Worm (Caenorhabditis elegans) whole organism, L2 larva: Measurements from ENCODE around the gene B0545.4.
"Not testable (repeated sequence)": the region's sequence is repeated elsewhere in the genome, so short reads cannot be mapped to it uniquely, and the experiment has no call there.

Experiments
- C34F6.9 ChIP-seq: fragments of 150-350 bp; optimal IDR thresholded peaks from 2 replicates; lab custom pipeline; 2014; ENCODE audit warnings: missing biosample characterization, missing genetic modification characterization
- F13H6.1 ChIP-seq: sonication (generic microtip); optimal IDR thresholded peaks from 2 replicates; lab custom pipeline; 2016; ENCODE audit warnings: missing genetic modification characterization, missing compliant biosample characterization
- R02D3.7 ChIP-seq: fragments of 150-350 bp; optimal IDR thresholded peaks from 2 replicates; lab custom pipeline; 2014; ENCODE audit warnings: missing biosample characterization, missing genetic modification characterization
- ZK546.5 ChIP-seq: sonication (generic microtip); optimal IDR thresholded peaks from 2 replicates; lab custom pipeline; 2017; ENCODE audit warnings: missing biosample characterization, missing genetic modification characterization
- alr-1 ChIP-seq: fragments of 150-350 bp; optimal IDR thresholded peaks from 2 replicates; lab custom pipeline; 2014; ENCODE audit warnings: missing biosample characterization, missing genetic modification characterization
- aly-2 ChIP-seq: fragments of 150-350 bp; optimal IDR thresholded peaks from 2 replicates; lab custom pipeline; 2014; ENCODE audit warnings: missing biosample characterization, missing genetic modification characterization
- blmp-1 ChIP-seq: sonication (generic microtip); optimal IDR thresholded peaks from 2 replicates; lab custom pipeline; 2017; ENCODE audit warnings: missing genetic modification characterization, mild to moderate bottlenecking, missing compliant biosample characterization, antibody characterized with exemption, moderate library complexity; ENCODE audit not compliant: insufficient read depth
- ceh-16 ChIP-seq: fragments of 150-350 bp; optimal IDR thresholded peaks from 2 replicates; lab custom pipeline; 2014; ENCODE audit warnings: missing biosample characterization, missing genetic modification characterization
- ceh-82 ChIP-seq: fragments of 150-350 bp; optimal IDR thresholded peaks from 2 replicates; lab custom pipeline; 2014; ENCODE audit warnings: missing biosample characterization, missing genetic modification characterization
- crh-2 ChIP-seq: sonication (generic microtip); optimal IDR thresholded peaks from 2 replicates; lab custom pipeline; 2017; ENCODE audit warnings: missing biosample characterization, missing genetic modification characterization
- egl-27 ChIP-seq: sonication (generic microtip); optimal IDR thresholded peaks from 3 replicates; lab custom pipeline; 2017; ENCODE audit warnings: missing biosample characterization, missing genetic modification reagents, missing genetic modification characterization
- fos-1 ChIP-seq: fragments of 150-350 bp; optimal IDR thresholded peaks from 2 replicates; lab custom pipeline; 2014; ENCODE audit warnings: missing biosample characterization, missing genetic modification characterization
- gmeb-1 ChIP-seq: fragments of 150-350 bp; optimal IDR thresholded peaks from 2 replicates; lab custom pipeline; 2014; ENCODE audit warnings: missing biosample characterization, missing genetic modification characterization
- lin-11 ChIP-seq: fragments of 150-350 bp; sonication (generic microtip); optimal IDR thresholded peaks from 2 replicates; lab custom pipeline; 2014; ENCODE audit warnings: missing biosample characterization, missing genetic modification characterization, inconsistent platforms, mixed read lengths
- lin-13 ChIP-seq: fragments of 150-350 bp; optimal IDR thresholded peaks from 2 replicates; lab custom pipeline; 2014; ENCODE audit warnings: missing biosample characterization, missing genetic modification reagents, missing genetic modification characterization
- lin-39 ChIP-seq: fragments of 150-350 bp; optimal IDR thresholded peaks from 2 replicates; lab custom pipeline; 2014; ENCODE audit warnings: missing biosample characterization, missing genetic modification reagents, missing genetic modification characterization
- lsy-2 ChIP-seq, 2 experiments: fragments of 150-350 bp in 1 of 2; sonication (generic microtip) in 1 of 2; optimal IDR thresholded peaks; 2 replicates each; lab custom pipeline; 2014 to 2017; ENCODE audit warnings: missing biosample characterization in 2 of 2, missing genetic modification characterization in 2 of 2
- mab-5 ChIP-seq: fragments of 150-350 bp; optimal IDR thresholded peaks from 2 replicates; lab custom pipeline; 2014; ENCODE audit warnings: missing biosample characterization, missing genetic modification characterization
- mbf-1 ChIP-seq: sonication (generic microtip); optimal IDR thresholded peaks from 2 replicates; lab custom pipeline; 2017; ENCODE audit warnings: missing biosample characterization, missing genetic modification characterization
- nhr-11 ChIP-seq: fragments of 150-350 bp; optimal IDR thresholded peaks from 2 replicates; lab custom pipeline; 2014; ENCODE audit warnings: missing biosample characterization, missing genetic modification characterization
- nhr-12 ChIP-seq: fragments of 150-350 bp; optimal IDR thresholded peaks from 2 replicates; lab custom pipeline; 2014; ENCODE audit warnings: missing biosample characterization, missing genetic modification characterization
- nhr-21 ChIP-seq: fragments of 150-350 bp; optimal IDR thresholded peaks from 2 replicates; lab custom pipeline; 2014; ENCODE audit warnings: missing biosample characterization, missing genetic modification characterization
- nhr-23 ChIP-seq: fragments of 150-350 bp; optimal IDR thresholded peaks from 2 replicates; lab custom pipeline; 2014; ENCODE audit warnings: missing biosample characterization, missing genetic modification reagents, missing genetic modification characterization
- nhr-25 ChIP-seq: fragments of 150-350 bp; sonication (generic microtip); optimal IDR thresholded peaks from 3 replicates; lab custom pipeline; 2014; ENCODE audit warnings: missing biosample characterization, missing genetic modification characterization
- nhr-77 ChIP-seq: fragments of 150-350 bp; optimal IDR thresholded peaks from 2 replicates; lab custom pipeline; 2014; ENCODE audit warnings: missing biosample characterization, missing genetic modification characterization
- peb-1 ChIP-seq: fragments of 150-350 bp; optimal IDR thresholded peaks from 2 replicates; lab custom pipeline; 2014; ENCODE audit warnings: missing biosample characterization, missing genetic modification characterization
- sem-4 ChIP-seq: fragments of 150-350 bp; optimal IDR thresholded peaks from 2 replicates; lab custom pipeline; 2014; ENCODE audit warnings: missing biosample characterization, missing genetic modification reagents, missing genetic modification characterization
- skn-1 ChIP-seq: sonication (generic microtip); optimal IDR thresholded peaks from 2 replicates; lab custom pipeline; 2017; ENCODE audit warnings: missing biosample characterization, missing genetic modification characterization
- sma-9 ChIP-seq, 2 experiments: fragments of 150-350 bp in 1 of 2; sonication (generic microtip) in 1 of 2; optimal IDR thresholded peaks; 2 replicates each; lab custom pipeline; 2014 to 2016; ENCODE audit warnings: missing genetic modification characterization in 2 of 2, mild to moderate bottlenecking in 1 of 2, missing biosample characterization in 1 of 2, missing compliant biosample characterization in 1 of 2, missing genetic modification reagents in 1 of 2, moderate library complexity in 1 of 2
- snpc-4 ChIP-seq: fragments of 150-350 bp; optimal IDR thresholded peaks from 2 replicates; lab custom pipeline; 2014; ENCODE audit warnings: missing biosample characterization, missing genetic modification characterization
- unc-39 ChIP-seq: fragments of 150-350 bp; optimal IDR thresholded peaks from 2 replicates; lab custom pipeline; 2014; ENCODE audit warnings: missing biosample characterization, missing genetic modification characterization
- unc-62 ChIP-seq: fragments of 150-350 bp; optimal IDR thresholded peaks from 2 replicates; lab custom pipeline; 2014; ENCODE audit warnings: missing biosample characterization, missing genetic modification reagents, missing genetic modification characterization

The B0545.4 gene

DNA sequence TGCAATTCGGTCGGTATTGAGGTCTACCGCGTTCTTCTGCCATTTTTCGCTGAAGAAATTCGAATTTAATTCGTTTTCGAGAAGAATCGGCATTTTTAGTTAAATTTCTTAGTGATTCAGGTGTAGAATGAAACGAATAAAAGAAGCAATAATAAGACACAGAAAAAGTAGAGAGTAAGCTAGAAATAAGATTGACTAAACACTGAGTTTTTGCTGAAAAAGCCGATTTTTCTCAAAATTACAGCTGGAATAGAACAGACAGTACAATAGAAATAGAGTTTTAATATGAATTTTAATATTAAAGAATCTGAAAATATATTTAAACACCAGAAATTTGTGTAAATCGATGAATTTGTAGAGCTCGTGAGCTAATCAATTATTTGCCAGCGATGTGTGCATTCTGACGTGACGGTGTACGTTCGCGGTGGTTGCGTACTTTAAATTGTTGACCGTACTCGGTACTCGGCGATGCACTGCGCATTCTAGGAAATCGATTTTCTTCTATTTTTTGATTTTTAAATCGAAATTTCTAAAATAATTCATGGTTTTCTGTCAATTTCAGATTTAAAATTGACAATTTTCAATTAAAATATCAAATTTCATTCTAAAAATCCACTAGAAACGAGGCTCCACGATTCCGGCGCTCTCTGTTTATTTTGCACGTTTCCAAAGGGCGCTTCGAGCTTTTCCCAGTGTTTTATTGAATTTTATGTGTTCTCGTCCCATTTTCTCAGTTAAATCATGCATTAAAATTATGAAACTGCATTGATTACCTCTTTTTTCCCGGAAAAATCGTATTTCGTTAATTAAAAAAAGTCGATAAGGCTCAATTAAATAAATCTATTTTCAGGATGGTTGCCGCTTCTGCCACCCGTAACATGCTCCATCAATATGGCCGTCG lies 16.9 kb upstream of the B0545.4 start, which contains the start of the genes grld-1 and cox-6C (continued):
- TF ChIP-seq unc-62 (GFP tag; lab: Kevin White, UChicago) = no peak

DNA sequence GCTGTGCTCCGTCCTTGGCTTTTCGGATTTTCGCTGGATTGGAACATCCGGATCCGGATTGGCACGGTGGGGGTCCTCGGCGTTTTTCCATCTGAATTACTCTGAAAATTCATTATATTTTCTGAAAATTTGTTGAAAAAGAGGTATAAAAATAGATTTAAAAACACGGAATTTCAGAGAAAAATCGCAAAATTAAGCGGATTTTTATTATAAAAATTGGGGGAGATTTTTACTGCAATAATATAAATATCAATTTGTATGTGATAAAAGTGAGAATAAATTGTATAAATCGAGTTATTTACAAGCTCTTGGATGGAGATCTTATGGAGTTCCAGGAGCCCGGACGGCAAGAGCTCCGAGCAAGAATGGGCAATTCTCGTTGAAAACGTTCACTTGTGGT lies 12.4 kb upstream of the B0545.4 start, which contains the start of gene tut-1:
TSS of gene tut-1 (minus strand) at position 101 of the 400 bp plus-strand sequence.
- TF ChIP-seq ceh-82 (tag; lab: Kevin White, UChicago) (no peak), nhr-21 (tag; lab: Kevin White, UChicago) (no peak), F13H6.1 (tag; lab: Kevin White, UChicago) (no peak), lin-39 (tag; lab: Kevin White, UChicago) (no peak), nhr-25 (tag; lab: Kevin White, UChicago) (no peak), mab-5 (tag; lab: Kevin White, UChicago) (no peak), ceh-16 (tag; lab: Kevin White, UChicago) (no peak), unc-39 (no peak), alr-1 (tag; lab: Kevin White, UChicago) (no peak), egl-27 (no peak), peb-1 (tag; lab: Kevin White, UChicago) (no peak), lin-13 (no peak), snpc-4 (tag; lab: Kevin White, UChicago) (no peak), C34F6.9 (tag; lab: Kevin White, UChicago) (no peak), blmp-1 (tag; lab: Kevin White, UChicago) (no peak), R02D3.7 (tag; lab: Kevin White, UChicago) (no peak), sma-9 (GFP tag; optimal IDR thresholded peaks at IDR 0.05; lab: Kevin White, UChicago) (no peak), sma-9 (tag; optimal IDR thresholded peaks at IDR 0.05; lab: Kevin White, UChicago) (no peak)

DNA sequence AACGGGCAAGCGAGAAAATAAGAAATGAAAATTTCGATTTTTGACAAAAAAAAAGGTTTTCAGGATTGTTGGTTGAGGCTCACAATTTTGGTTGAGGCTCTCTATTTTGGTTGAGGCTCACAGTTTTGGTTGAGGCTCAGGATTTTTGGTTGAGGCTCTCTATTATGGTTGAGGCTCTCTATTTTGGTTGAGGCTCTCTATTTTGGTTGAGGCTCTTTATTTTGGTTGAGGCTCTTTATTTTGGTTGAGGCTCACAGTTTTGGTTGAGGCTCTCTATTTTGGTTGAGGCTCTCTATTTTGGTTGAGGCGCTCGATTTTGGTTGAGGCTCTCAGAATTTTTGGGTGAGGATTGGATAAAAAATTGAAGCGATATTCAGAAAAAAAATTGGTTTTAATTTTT lies 10.6 kb upstream of the B0545.4 start:
- TF ChIP-seq aly-2 (tag; lab: Kevin White, UChicago) (no peak), ZK546.5 (tag; lab: Kevin White, UChicago) (no peak), nhr-23 (tag; lab: Kevin White, UChicago) (no peak), crh-2 (tag; lab: Kevin White, UChicago) (no peak), R02D3.7 (tag; lab: Kevin White, UChicago) (no peak), nhr-12 (no peak), sem-4 (tag; lab: Kevin White, UChicago) (no peak), blmp-1 (tag; lab: Kevin White, UChicago) (no peak), fos-1 (tag; lab: Kevin White, UChicago) (no peak), lin-11 (tag; lab: Kevin White, UChicago) (no peak), mbf-1 (no peak)

DNA sequence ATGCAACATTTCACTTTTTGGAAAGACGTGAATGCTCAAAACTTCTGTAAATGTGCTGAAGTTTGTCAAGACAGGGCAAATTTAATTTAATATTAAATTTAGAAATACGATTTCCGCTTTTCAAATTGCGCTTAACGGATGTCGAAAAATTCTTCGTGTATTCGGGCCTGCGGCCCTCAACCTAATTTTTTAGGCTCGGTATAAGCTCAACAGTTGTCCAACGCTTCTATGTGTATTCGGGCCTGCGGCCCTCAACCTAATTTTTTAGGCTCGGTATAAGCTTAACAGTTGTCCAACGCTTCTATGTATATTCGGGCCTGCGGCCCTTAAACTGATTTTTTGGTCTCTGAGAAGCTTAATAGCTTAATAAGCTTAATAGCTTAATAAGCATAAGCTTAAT lies 9.6 kb upstream of the B0545.4 start:
- TF ChIP-seq lin-11 (tag; lab: Kevin White, UChicago) (no peak), nhr-25 (tag; lab: Kevin White, UChicago) (no peak), skn-1 (no peak), sma-9 (GFP tag; optimal IDR thresholded peaks at IDR 0.05; lab: Kevin White, UChicago) (no peak), sma-9 (tag; optimal IDR thresholded peaks at IDR 0.05; lab: Kevin White, UChicago) (no peak), lsy-2 (tag; optimal IDR thresholded peaks at IDR 0.05; lab: Kevin White, UChicago) (no peak), fos-1 (tag; lab: Kevin White, UChicago) (no peak), nhr-77 (tag; lab: Kevin White, UChicago) (no peak), ceh-82 (tag; lab: Kevin White, UChicago) (no peak), mbf-1 (no peak), nhr-11 (tag; lab: Kevin White, UChicago) (no peak), R02D3.7 (tag; lab: Kevin White, UChicago) (no peak)

DNA sequence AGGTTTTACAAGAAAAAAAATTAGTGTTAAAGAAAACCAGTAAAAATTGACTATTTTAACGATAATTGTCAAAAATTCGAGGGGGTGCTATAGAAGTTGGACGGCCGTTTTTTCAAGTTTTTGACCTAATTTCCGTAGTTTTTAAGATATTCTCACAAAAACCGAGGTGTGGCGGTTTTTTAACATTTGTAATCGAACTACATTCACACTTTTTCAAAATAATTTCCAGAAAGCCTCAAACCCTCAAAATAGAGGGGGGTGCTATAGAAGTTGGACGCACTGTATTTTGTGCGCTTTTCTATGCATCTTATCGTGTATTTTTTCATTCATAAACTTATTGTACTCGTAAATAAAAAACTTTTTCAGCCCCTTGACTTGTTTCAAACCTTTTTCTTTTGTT lies 2.2 kb upstream of the B0545.4 start, which contains the start of gene F29C4.4:
TSS of gene F29C4.4 (plus strand) at position 301 of the 400 bp plus-strand sequence.
- TF ChIP-seq gmeb-1 (tag; lab: Kevin White, UChicago); nhr-12; egl-27: not testable (repeated sequence)
